Fruit fly (Drosophila melanogaster): ENCODE measurements around the gene Crg-1.
A peak's percentile ranks its signal among the peaks of the same experiment; 100 is the strongest.

DNA sequence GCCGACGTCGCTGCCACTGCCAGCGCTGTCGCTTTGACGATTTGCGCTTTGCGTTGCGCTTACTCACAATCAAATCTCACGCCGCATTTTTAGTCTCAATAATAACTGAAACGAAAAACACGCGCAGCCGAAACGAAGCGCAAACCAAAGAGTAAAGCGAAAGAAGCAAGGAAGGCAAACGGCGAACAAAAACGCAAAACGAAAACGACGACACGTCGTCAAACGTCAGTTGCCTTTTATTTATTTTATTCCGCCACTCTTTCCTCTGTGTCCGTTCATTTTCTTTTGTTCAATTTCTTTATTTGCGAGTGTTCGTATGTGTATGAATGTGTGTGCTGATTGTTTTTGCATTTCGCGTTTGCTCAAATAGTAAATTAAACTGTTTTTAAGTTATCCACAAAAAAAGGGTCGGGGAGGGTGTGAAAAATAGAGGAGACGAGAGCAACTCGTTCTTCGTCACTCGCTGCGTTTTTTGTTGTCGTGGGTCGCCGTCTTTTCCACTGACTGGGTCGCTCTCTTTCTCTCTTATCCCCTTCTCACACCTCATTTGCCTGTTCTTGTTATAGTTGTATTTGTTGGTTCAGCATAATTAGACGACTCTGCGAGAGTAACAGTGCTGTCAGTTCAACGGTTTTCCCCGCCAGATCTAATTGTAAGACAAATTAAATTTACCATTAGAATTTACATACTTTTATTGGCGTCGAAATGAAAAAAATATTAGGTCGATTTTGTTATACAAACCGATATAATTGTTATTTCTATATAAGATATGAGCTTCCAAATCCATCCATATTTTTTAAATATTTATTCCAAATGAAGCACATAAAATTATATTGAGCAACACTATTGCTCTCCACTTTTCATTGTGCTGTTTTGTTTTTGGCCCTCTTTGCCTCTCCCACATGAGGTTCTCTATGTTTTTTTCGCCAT is 19.9 kb upstream of the Crg-1 start:
- no peak for TF ChIP-seq insv (optimal IDR thresholded peaks at IDR 0.05)
- no peak for TF ChIP-seq h (optimal IDR thresholded peaks at IDR 0.05)
- TF ChIP-seq Myc (optimal IDR thresholded peaks at IDR 0.05) = no peak
- no peak for TF ChIP-seq Sin3A (optimal IDR thresholded peaks at IDR 0.05)
- TF ChIP-seq psq (optimal IDR thresholded peaks at IDR 0.05) = peak; percentile 54
- no peak for TF ChIP-seq ttk (optimal IDR thresholded peaks at IDR 0.05)

Data from Kc167 (cell line).